Worm (Caenorhabditis elegans): ENCODE measurements around the gene num-1.
A peak's percentile ranks its signal among the peaks of the same experiment; 100 is the strongest.

Gene num-1

ce11 chrV:20829511-20829910, at the start of gene num-1:
num-1 (plus strand) TSS chrV:20829811.
- TF ChIP-seq hlh-1 (tag; optimal IDR thresholded peaks at IDR 0.05) (no peak), ceh-43 (GFP tag; optimal IDR thresholded peaks at IDR 0.05) (no peak), sptf-1 (tag; optimal IDR thresholded peaks at IDR 0.05) (no peak), drap-1 (GFP tag; optimal IDR thresholded peaks at IDR 0.05) (no peak), nhr-2 (tag; optimal IDR thresholded peaks at IDR 0.05) (no peak), nhr-237 (tag; optimal IDR thresholded peaks at IDR 0.05) (no peak), mep-1 (tag; optimal IDR thresholded peaks at IDR 0.05) (no peak), blmp-1 (tag; optimal IDR thresholded peaks at IDR 0.05) (no peak)

- TF ChIP-seq nhr-76 (tag; optimal IDR thresholded peaks at IDR 0.05) (no peak), ztf-11 (tag; optimal IDR thresholded peaks at IDR 0.05) (no peak), ceh-83 (GFP tag; optimal IDR thresholded peaks at IDR 0.05) (no peak), snpc-4 (tag; optimal IDR thresholded peaks at IDR 0.05) (no peak), nhr-2 (tag; optimal IDR thresholded peaks at IDR 0.05) (no peak), ceh-43 (GFP tag; optimal IDR thresholded peaks at IDR 0.05) (no peak), mab-5 (tag; optimal IDR thresholded peaks at IDR 0.05) (no peak), drap-1 (GFP tag; optimal IDR thresholded peaks at IDR 0.05) (no peak), lin-32 (GFP tag; optimal IDR thresholded peaks at IDR 0.05) (no peak), nhr-28 (tag; optimal IDR thresholded peaks at IDR 0.05) (no peak), M03D4.4 (tag; optimal IDR thresholded peaks at IDR 0.05) (no peak), cnd-1 (tag; optimal IDR thresholded peaks at IDR 0.05) (no peak), ham-2 (GFP tag; optimal IDR thresholded peaks at IDR 0.05) (no peak), hlh-1 (tag; optimal IDR thresholded peaks at IDR 0.05) (no peak), ceh-39 (tag; optimal IDR thresholded peaks at IDR 0.05) (no peak), elt-3 (tag; optimal IDR thresholded peaks at IDR 0.05) (no peak)
These were observed 49.2 kb upstream of the num-1 start, which contains the start of gene hif-1 for ce11 chrV:20780400-20780799. hif-1 (plus strand) TSS chrV:20780407.

- TF ChIP-seq ces-1 (GFP tag; optimal IDR thresholded peaks at IDR 0.05) (no peak), unc-120 (tag; optimal IDR thresholded peaks at IDR 0.05; ENCODE audit: poor library complexity, severe bottlenecking) (no peak), ztf-11 (tag; optimal IDR thresholded peaks at IDR 0.05) (no peak), nhr-12 (tag; optimal IDR thresholded peaks at IDR 0.05) (no peak), lsy-2 (tag; optimal IDR thresholded peaks at IDR 0.05) (no peak), elt-3 (tag; optimal IDR thresholded peaks at IDR 0.05) (no peak), zip-8 (tag; optimal IDR thresholded peaks at IDR 0.05) (no peak), mls-2 (tag; optimal IDR thresholded peaks at IDR 0.05) (no peak), ceh-43 (GFP tag; optimal IDR thresholded peaks at IDR 0.05) (no peak), cnd-1 (tag; optimal IDR thresholded peaks at IDR 0.05) (no peak), flh-1 (GFP tag; optimal IDR thresholded peaks at IDR 0.05) (no peak), tbx-8 (GFP tag; optimal IDR thresholded peaks at IDR 0.05) (no peak), M03D4.4 (tag; optimal IDR thresholded peaks at IDR 0.05) (no peak), nhr-28 (tag; optimal IDR thresholded peaks at IDR 0.05) (no peak)
These were observed 48.2 kb upstream of the num-1 start for ce11 chrV:20781346-20781952.

- peak; percentile 96 for TF ChIP-seq ces-1 (GFP tag; optimal IDR thresholded peaks at IDR 0.05)
- no peak for TF ChIP-seq sem-2 (GFP tag; optimal IDR thresholded peaks at IDR 0.05)
- no peak for TF ChIP-seq sptf-1 (tag; optimal IDR thresholded peaks at IDR 0.05)
- TF ChIP-seq hlh-1 (tag; optimal IDR thresholded peaks at IDR 0.05), result no peak
- no peak for TF ChIP-seq snpc-4 (tag; optimal IDR thresholded peaks at IDR 0.05)
- TF ChIP-seq nhr-28 (tag; optimal IDR thresholded peaks at IDR 0.05), result no peak
- no peak for TF ChIP-seq elt-1 (tag; optimal IDR thresholded peaks at IDR 0.05; ENCODE audit: borderline replicate concordance, insufficient read depth)
- no peak for TF ChIP-seq nhr-237 (tag; optimal IDR thresholded peaks at IDR 0.05)
- no peak for TF ChIP-seq cnd-1 (tag; optimal IDR thresholded peaks at IDR 0.05)
- no peak for TF ChIP-seq nhr-12 (tag; optimal IDR thresholded peaks at IDR 0.05)
- TF ChIP-seq ceh-39 (tag; optimal IDR thresholded peaks at IDR 0.05), result no peak
- no peak for TF ChIP-seq lin-32 (GFP tag; optimal IDR thresholded peaks at IDR 0.05)
- no peak for TF ChIP-seq bed-3 (GFP tag; optimal IDR thresholded peaks at IDR 0.05)
- TF ChIP-seq nhr-76 (tag; optimal IDR thresholded peaks at IDR 0.05), result no peak
- no peak for TF ChIP-seq zip-8 (tag; optimal IDR thresholded peaks at IDR 0.05)
- TF ChIP-seq drap-1 (GFP tag; optimal IDR thresholded peaks at IDR 0.05), result no peak
- TF ChIP-seq unc-62 (GFP tag; optimal IDR thresholded peaks at IDR 0.05), result peak; percentile 30
- peak; percentile 33 for TF ChIP-seq mep-1 (tag; optimal IDR thresholded peaks at IDR 0.05)
These were observed 47.4 kb upstream of the num-1 start for ce11 chrV:20782188-20782587.

Measured in whole organism, mixed stage, embryonic.